Fruit fly (Drosophila melanogaster) whole organism, prepupa: ENCODE measurements around the gene DIP-epsilon.

ENCODE experiments used
- Blimp-1 ChIP-seq: fragments of 200-800 bp; sonication (Bioruptor generic); optimal IDR thresholded peaks from 3 replicates; lab custom pipeline; 2017; ENCODE audit warnings: missing biosample characterization, missing genetic modification characterization, mild to moderate bottlenecking, moderate library complexity, missing genetic modification reagents
- CG10631 ChIP-seq: fragments of 200-800 bp; sonication (Bioruptor generic); optimal IDR thresholded peaks from 2 replicates; lab custom pipeline; 2016; ENCODE audit warnings: missing biosample characterization, missing genetic modification characterization
- CG11294 ChIP-seq: fragments of 200-800 bp; sonication (Bioruptor generic); IDR thresholded peaks from 2 replicates; pipeline ENCODE4 v1.3.6; 2022; ENCODE audit warnings: missing biosample characterization, missing genetic modification characterization
- CG11762 ChIP-seq: fragments of 200-800 bp; sonication (Bioruptor generic); optimal IDR thresholded peaks from 3 replicates; lab custom pipeline; 2016; ENCODE audit warnings: missing biosample characterization, missing genetic modification characterization; ENCODE audit not compliant: insufficient read depth
- CG11902 ChIP-seq: fragments of 200-800 bp; sonication (Bioruptor generic); optimal IDR thresholded peaks from 3 replicates; lab custom pipeline; 2016; ENCODE audit warnings: missing biosample characterization, missing genetic modification characterization
- CG15336 ChIP-seq: fragments of 200-800 bp; sonication (Bioruptor generic); IDR thresholded peaks from 2 replicates; pipeline ENCODE4 v1.3.6; 2022; ENCODE audit warnings: missing biosample characterization, missing genetic modification characterization
- CG1621 ChIP-seq: fragments of 200-800 bp; sonication (Bioruptor generic); optimal IDR thresholded peaks from 3 replicates; lab custom pipeline; 2018; ENCODE audit warnings: missing biosample characterization, mild to moderate bottlenecking, missing genetic modification characterization
- CG3032 ChIP-seq: fragments of 200-800 bp; optimal IDR thresholded peaks from 2 replicates; lab custom pipeline; 2019; ENCODE audit warnings: missing biosample characterization, mild to moderate bottlenecking, missing genetic modification characterization, moderate library complexity
- CG32006 ChIP-seq: fragments of 200-800 bp; sonication (Bioruptor generic); optimal IDR thresholded peaks from 3 replicates; lab custom pipeline; 2017; ENCODE audit warnings: missing biosample characterization, mild to moderate bottlenecking, missing genetic modification characterization
- CG34406 ChIP-seq: fragments of 200-800 bp; sonication (Bioruptor generic); optimal IDR thresholded peaks from 3 replicates; lab custom pipeline; 2016; ENCODE audit warnings: missing biosample characterization, missing genetic modification characterization
- CG4318 ChIP-seq: fragments of 200-800 bp; sonication (Bioruptor generic); optimal IDR thresholded peaks from 3 replicates; lab custom pipeline; 2017; ENCODE audit warnings: missing biosample characterization, mild to moderate bottlenecking, missing genetic modification characterization
- CG6163 ChIP-seq: fragments of 200-800 bp; sonication (Bioruptor generic); IDR thresholded peaks from 3 replicates; pipeline ENCODE4 v1.3.6; 2022; ENCODE audit warnings: missing biosample characterization, missing genetic modification characterization
- CG6276 ChIP-seq: fragments of 200-800 bp; sonication (Bioruptor generic); optimal IDR thresholded peaks from 2 replicates; lab custom pipeline; 2017; ENCODE audit warnings: missing biosample characterization, mild to moderate bottlenecking, missing genetic modification characterization
- CG6792 ChIP-seq: fragments of 200-800 bp; sonication (Bioruptor generic); optimal IDR thresholded peaks from 3 replicates; lab custom pipeline; 2016; ENCODE audit warnings: missing biosample characterization, missing genetic modification characterization
- CG6808 ChIP-seq: fragments of 200-800 bp; sonication (Bioruptor generic); optimal IDR thresholded peaks from 3 replicates; lab custom pipeline; 2017; ENCODE audit warnings: missing biosample characterization, missing genetic modification characterization, mild to moderate bottlenecking, moderate library complexity, missing genetic modification reagents
- CG6854 ChIP-seq: fragments of 200-800 bp; sonication (Bioruptor generic); optimal IDR thresholded peaks from 2 replicates; lab custom pipeline; 2017; ENCODE audit warnings: missing biosample characterization, mild to moderate bottlenecking, missing genetic modification characterization
- CG7368 ChIP-seq: fragments of 200-800 bp; sonication (Bioruptor generic); optimal IDR thresholded peaks from 3 replicates; lab custom pipeline; 2016; ENCODE audit warnings: missing biosample characterization, missing genetic modification characterization
- CG8119 ChIP-seq: fragments of 200-800 bp; sonication (Bioruptor generic); IDR thresholded peaks from 3 replicates; pipeline ENCODE4 v1.3.6; 2022; ENCODE audit warnings: missing biosample characterization, missing genetic modification characterization
- CG8319 ChIP-seq: fragments of 200-800 bp; sonication (Bioruptor generic); optimal IDR thresholded peaks from 3 replicates; lab custom pipeline; 2016; ENCODE audit warnings: missing biosample characterization, missing genetic modification characterization
- CG8632 ChIP-seq: fragments of 200-800 bp; sonication (Bioruptor generic); optimal IDR thresholded peaks from 3 replicates; lab custom pipeline; 2016; ENCODE audit warnings: missing biosample characterization, missing genetic modification characterization
- CG9139 ChIP-seq: fragments of 200-800 bp; sonication (Bioruptor generic); optimal IDR thresholded peaks from 3 replicates; lab custom pipeline; 2017; ENCODE audit warnings: missing biosample characterization, mild to moderate bottlenecking, missing genetic modification characterization
- Eip75B ChIP-seq: fragments of 200-800 bp; sonication (Bioruptor generic); optimal IDR thresholded peaks from 3 replicates; lab custom pipeline; 2016; ENCODE audit warnings: missing biosample characterization, missing genetic modification characterization
- Eip93F ChIP-seq: fragments of 200-800 bp; sonication (Bioruptor generic); optimal IDR thresholded peaks from 2 replicates; lab custom pipeline; 2016; ENCODE audit warnings: missing biosample characterization, mild to moderate bottlenecking, missing genetic modification characterization
- Ets21C ChIP-seq: fragments of 200-800 bp; sonication (Bioruptor generic); optimal IDR thresholded peaks from 3 replicates; lab custom pipeline; 2016; ENCODE audit warnings: missing biosample characterization, missing genetic modification characterization
- Ets96B ChIP-seq: fragments of 200-800 bp; optimal IDR thresholded peaks from 2 replicates; lab custom pipeline; 2019; ENCODE audit warnings: missing biosample characterization, mild to moderate bottlenecking, missing genetic modification characterization, moderate library complexity
- Hr38 ChIP-seq: sonication (Bioruptor generic); optimal IDR thresholded peaks from 2 replicates; lab custom pipeline; 2016; ENCODE audit warnings: missing biosample characterization, missing genetic modification characterization
- Hr39 ChIP-seq: fragments of 200-800 bp; sonication (Bioruptor generic); optimal IDR thresholded peaks from 2 replicates; lab custom pipeline; 2016; ENCODE audit warnings: missing biosample characterization, missing genetic modification characterization
- Hr4 ChIP-seq: fragments of 200-800 bp; sonication (Bioruptor generic); optimal IDR thresholded peaks from 3 replicates; lab custom pipeline; 2016; ENCODE audit warnings: missing biosample characterization, missing genetic modification characterization
- Lpt ChIP-seq: fragments of 200-800 bp; sonication (Bioruptor generic); optimal IDR thresholded peaks from 3 replicates; lab custom pipeline; 2016; ENCODE audit warnings: missing biosample characterization, missing genetic modification characterization
- Met ChIP-seq: fragments of 200-800 bp; sonication (Bioruptor generic); optimal IDR thresholded peaks from 3 replicates; lab custom pipeline; 2016; ENCODE audit warnings: missing biosample characterization, missing genetic modification characterization
- OdsH ChIP-seq: fragments of 200-800 bp; sonication (Bioruptor generic); optimal IDR thresholded peaks from 3 replicates; lab custom pipeline; 2016; ENCODE audit warnings: missing biosample characterization, missing genetic modification characterization
- Smox ChIP-seq: fragments of 200-800 bp; sonication (Bioruptor generic); optimal IDR thresholded peaks from 3 replicates; lab custom pipeline; 2016; ENCODE audit warnings: missing biosample characterization, missing genetic modification characterization
- Sox14 ChIP-seq: fragments of 200-800 bp; sonication (Bioruptor generic); optimal IDR thresholded peaks from 3 replicates; lab custom pipeline; 2016; ENCODE audit warnings: missing biosample characterization, missing genetic modification characterization
- Sox15 ChIP-seq: fragments of 200-800 bp; sonication (Bioruptor generic); optimal IDR thresholded peaks from 3 replicates; lab custom pipeline; 2016; ENCODE audit warnings: missing biosample characterization, missing genetic modification characterization
- acj6 ChIP-seq: fragments of 200-800 bp; sonication (Bioruptor generic); optimal IDR thresholded peaks from 3 replicates; lab custom pipeline; 2016; ENCODE audit warnings: missing biosample characterization, missing genetic modification characterization
- cyc ChIP-seq: fragments of 200-800 bp; sonication (Bioruptor generic); optimal IDR thresholded peaks from 3 replicates; lab custom pipeline; 2016; ENCODE audit warnings: missing biosample characterization, missing genetic modification characterization
- dsx ChIP-seq: fragments of 200-800 bp; optimal IDR thresholded peaks from 3 replicates; lab custom pipeline; 2019; ENCODE audit warnings: missing biosample characterization, mild to moderate bottlenecking, missing genetic modification characterization, moderate library complexity; ENCODE audit not compliant: poor library complexity, severe bottlenecking
- eg ChIP-seq: fragments of 200-800 bp; sonication (Bioruptor generic); IDR thresholded peaks from 3 replicates; pipeline ENCODE4 v1.3.6; 2022; ENCODE audit warnings: missing biosample characterization, missing genetic modification characterization
- esn ChIP-seq: fragments of 200-800 bp; sonication (Bioruptor generic); optimal IDR thresholded peaks from 2 replicates; lab custom pipeline; 2016; ENCODE audit warnings: missing biosample characterization, mild to moderate bottlenecking, missing genetic modification characterization, moderate library complexity
- fd59A ChIP-seq: fragments of 200-800 bp; sonication (Bioruptor generic); optimal IDR thresholded peaks from 2 replicates; lab custom pipeline; 2017; ENCODE audit warnings: missing biosample characterization, mild to moderate bottlenecking, missing genetic modification characterization, missing genetic modification reagents
- fd85E ChIP-seq: fragments of 200-800 bp; sonication (Bioruptor generic); optimal IDR thresholded peaks from 3 replicates; lab custom pipeline; 2016; ENCODE audit warnings: missing biosample characterization, missing genetic modification characterization
- fkh ChIP-seq: fragments of 200-800 bp; sonication (Bioruptor generic); optimal IDR thresholded peaks from 3 replicates; lab custom pipeline; 2017; ENCODE audit warnings: missing biosample characterization, mild to moderate bottlenecking, missing genetic modification characterization, moderate library complexity
- lz ChIP-seq: fragments of 200-800 bp; sonication (Bioruptor generic); optimal IDR thresholded peaks from 3 replicates; lab custom pipeline; 2016; ENCODE audit warnings: missing biosample characterization, missing genetic modification characterization
- net ChIP-seq: fragments of 200-800 bp; sonication (Bioruptor generic); optimal IDR thresholded peaks from 3 replicates; lab custom pipeline; 2016; ENCODE audit warnings: missing biosample characterization, missing genetic modification characterization
- salr ChIP-seq, 2 experiments: fragments of 200-800 bp; sonication (Bioruptor generic); optimal IDR thresholded peaks; 3 replicates each; lab custom pipeline; 2016 to 2018; ENCODE audit warnings: missing biosample characterization in 2 of 2, missing genetic modification characterization in 2 of 2, mild to moderate bottlenecking in 1 of 2
- spab ChIP-seq: fragments of 200-800 bp; sonication (Bioruptor generic); optimal IDR thresholded peaks from 2 replicates; lab custom pipeline; 2017; ENCODE audit warnings: missing biosample characterization, mild to moderate bottlenecking, missing genetic modification characterization, missing genetic modification reagents
- ss ChIP-seq, 2 experiments: fragments of 200-800 bp; sonication (Bioruptor generic); optimal IDR thresholded peaks; 2 replicates in 1 of 2; 3 replicates in 1 of 2; lab custom pipeline; 2017 to 2018; ENCODE audit warnings: mild to moderate bottlenecking in 2 of 2, missing biosample characterization in 2 of 2, missing genetic modification characterization in 2 of 2, moderate library complexity in 1 of 2
- svp ChIP-seq: fragments of 200-800 bp; sonication (Bioruptor generic); peaks from one replicate; lab custom pipeline; 2016; ENCODE audit warnings: missing biosample characterization, missing genetic modification characterization
- topi ChIP-seq: fragments of 200-800 bp; sonication (Bioruptor generic); optimal IDR thresholded peaks from 3 replicates; lab custom pipeline; 2016; ENCODE audit warnings: missing biosample characterization, missing genetic modification characterization
- vri ChIP-seq: fragments of 200-800 bp; sonication (Bioruptor generic); optimal IDR thresholded peaks from 3 replicates; lab custom pipeline; 2016; ENCODE audit warnings: missing biosample characterization, mild to moderate bottlenecking, missing genetic modification characterization

Gene DIP-epsilon

dm6 chr2L:6339010-6339897, 71.9 kb downstream of the DIP-epsilon start:
- TF ChIP-seq CG4318 (GFP tag; lab: Kevin White, UChicago) = no peak
- TF ChIP-seq CG32006 (GFP tag; lab: Kevin White, UChicago) = no peak
- no peak for TF ChIP-seq net
- no peak for TF ChIP-seq CG11902 (GFP tag; lab: Kevin White, UChicago)
- no peak for TF ChIP-seq CG34406 (GFP tag; lab: Kevin White, UChicago)
- TF ChIP-seq fd59A (GFP tag; lab: Kevin White, UChicago) = no peak
- peak; percentile 57 for TF ChIP-seq esn
- no peak for TF ChIP-seq salr (GFP tag; optimal IDR thresholded peaks at IDR 0.05; lab: Kevin White, UChicago)
- TF ChIP-seq Eip75B (GFP tag; lab: Kevin White, UChicago) = peak; percentile 12
- peak; percentile 1 for TF ChIP-seq CG3032 (tag; lab: Kevin White, UChicago)
- peak; percentile 74 for TF ChIP-seq CG6808 (GFP tag; lab: Kevin White, UChicago)
- TF ChIP-seq Blimp-1 (GFP tag; lab: Kevin White, UChicago) = peak; percentile 17
- peak; percentile 6 for TF ChIP-seq CG8632 (GFP tag; lab: Kevin White, UChicago)
- TF ChIP-seq OdsH (GFP tag; lab: Kevin White, UChicago) = peak; percentile 64
- TF ChIP-seq ss (GFP tag; optimal IDR thresholded peaks at IDR 0.05; lab: Kevin White, UChicago) = peak; percentile 84 to 88
- peak; percentile 62 for TF ChIP-seq CG6854 (GFP tag; lab: Kevin White, UChicago)
- peak; percentile 34 for TF ChIP-seq topi
- peak; percentile 37; the same call in 1 of the 3 replicates for TF ChIP-seq CG6163
- TF ChIP-seq svp (GFP tag; lab: Kevin White, UChicago) = peak; percentile 95
- peak; percentile 0 for TF ChIP-seq fkh (GFP tag; lab: Kevin White, UChicago)
- TF ChIP-seq Hr38 (GFP tag; lab: Kevin White, UChicago) = no peak
- no peak for TF ChIP-seq dsx (GFP tag; lab: Kevin White, UChicago)
- no peak for TF ChIP-seq Lpt (GFP tag; lab: Kevin White, UChicago)
- peak; percentile 44 for TF ChIP-seq Hr4 (GFP tag; lab: Kevin White, UChicago)
- TF ChIP-seq CG7368 (GFP tag; lab: Kevin White, UChicago) = no peak
- peak; percentile 42 for TF ChIP-seq Ets21C (GFP tag; lab: Kevin White, UChicago)
- TF ChIP-seq lz (GFP tag; lab: Kevin White, UChicago) = peak; percentile 54
- TF ChIP-seq CG9139 (GFP tag; lab: Kevin White, UChicago) = peak; percentile 67
- no peak for TF ChIP-seq fd85E (GFP tag; lab: Kevin White, UChicago)
- peak; percentile 57 for TF ChIP-seq CG8119 (GFP tag; lab: Robert Waterston, UW)
- TF ChIP-seq CG15336 (GFP tag; lab: Robert Waterston, UW) = peak; percentile 20; the same call in 1 of the 2 replicates
- peak; percentile 32 for TF ChIP-seq CG10631 (GFP tag; lab: Kevin White, UChicago)
- TF ChIP-seq Ets96B (tag; lab: Kevin White, UChicago) = peak; percentile 2
- peak; percentile 26 for TF ChIP-seq CG6792
- no peak for TF ChIP-seq CG11294 (GFP tag; lab: Robert Waterston, UW)
- TF ChIP-seq CG6276 (GFP tag; lab: Kevin White, UChicago) = peak; percentile 55
- TF ChIP-seq Sox14 (GFP tag; lab: Kevin White, UChicago) = peak; percentile 14
- TF ChIP-seq acj6 = peak; percentile 42
- TF ChIP-seq Met (GFP tag; lab: Kevin White, UChicago) = peak; percentile 37
- no peak for TF ChIP-seq CG8319 (GFP tag; lab: Kevin White, UChicago)
- peak; percentile 27 for TF ChIP-seq Hr39 (GFP tag; lab: Kevin White, UChicago)
- peak; percentile 28 for TF ChIP-seq CG1621 (tag; lab: Kevin White, UChicago)
- TF ChIP-seq Eip93F = no peak
- peak; percentile 40; the same call in 2 of the 3 replicates for TF ChIP-seq eg (GFP tag; lab: Robert Waterston, UW)
- TF ChIP-seq Sox15 (GFP tag; lab: Kevin White, UChicago) = peak; percentile 2
- peak; percentile 74 for TF ChIP-seq vri (GFP tag; lab: Kevin White, UChicago)
- TF ChIP-seq CG11762 = no peak
- TF ChIP-seq cyc (GFP tag; lab: Kevin White, UChicago) = peak; percentile 49
- TF ChIP-seq spab (GFP tag; lab: Kevin White, UChicago) = peak; percentile 28
- TF ChIP-seq Smox (GFP tag; lab: Kevin White, UChicago) = no peak
